Fruit fly (Drosophila melanogaster): ENCODE measurements around the gene CG14985.

Gene CG14985

dm6 chr3L:3983466-3983946 is 19.8 kb upstream of the CG14985 start, which contains the start of gene scrt (continued):
- TF ChIP-seq pan (optimal IDR thresholded peaks at IDR 0.05) (no peak), pan (GFP tag; optimal IDR thresholded peaks at IDR 0.05 in 1 of 2, IDR thresholded peaks at IDR 0.05 in 1 of 2) (peak in 1 of 2 experiments; percentile 41), pb (GFP tag; optimal IDR thresholded peaks at IDR 0.05) (no peak), Atf-2 (GFP tag; optimal IDR thresholded peaks at IDR 0.05) (no peak), Lpt (GFP tag; optimal IDR thresholded peaks at IDR 0.05) (no peak), CG6254 (GFP tag; optimal IDR thresholded peaks at IDR 0.05) (peak; percentile 3), fu2 (GFP tag; optimal IDR thresholded peaks at IDR 0.05) (no peak), Sox100B (GFP tag; optimal IDR thresholded peaks at IDR 0.05) (no peak), CG5245 (GFP tag; optimal IDR thresholded peaks at IDR 0.05) (no peak), Chrac-16 (GFP tag; optimal IDR thresholded peaks at IDR 0.05) (no peak), trem (tag; optimal IDR thresholded peaks at IDR 0.05) (no peak), en (GFP tag; optimal IDR thresholded peaks at IDR 0.05) (no peak), Vsx1 (GFP tag; optimal IDR thresholded peaks at IDR 0.05) (no peak), sima (GFP tag; optimal IDR thresholded peaks at IDR 0.05) (no peak), CG14014 (GFP tag; IDR thresholded peaks at IDR 0.05) (no peak), CG2129 (GFP tag; IDR thresholded peaks at IDR 0.05; ENCODE audit: partially characterized antibody) (no peak), Xbp1 (GFP tag; optimal IDR thresholded peaks at IDR 0.05) (peak; percentile 38), CG2889 (GFP tag; IDR thresholded peaks at IDR 0.05) (no peak), CG4282 (GFP tag; optimal IDR thresholded peaks at IDR 0.05) (no peak), B-H1 (GFP tag; IDR thresholded peaks at IDR 0.05) (no peak), CG8388 (GFP tag; optimal IDR thresholded peaks at IDR 0.05) (peak; percentile 3), zen (tag; optimal IDR thresholded peaks at IDR 0.05) (peak; percentile 95), CG2202 (tag; optimal IDR thresholded peaks at IDR 0.05) (peak; percentile 8), Dip2 (GFP tag; IDR thresholded peaks at IDR 0.05) (no peak), pita (GFP tag; optimal IDR thresholded peaks at IDR 0.05) (no peak), HLH3B (GFP tag; IDR thresholded peaks at IDR 0.05) (0 out of 2 replicates have a peak, but pooled peaks have one; percentile 35), CG4617 (GFP tag; optimal IDR thresholded peaks at IDR 0.05; ENCODE audit: borderline replicate concordance) (no peak), fd3F (GFP tag; optimal IDR thresholded peaks at IDR 0.05) (no peak), nerfin-1 (tag; optimal IDR thresholded peaks at IDR 0.05) (peak; percentile 59), Med (GFP tag) (peak; percentile 62), Bdp1 (GFP tag; optimal IDR thresholded peaks at IDR 0.05) (peak; percentile 21), wek (GFP tag; optimal IDR thresholded peaks at IDR 0.05) (no peak), CG12299 (tag; optimal IDR thresholded peaks at IDR 0.05) (no peak), CG30403 (GFP tag; optimal IDR thresholded peaks at IDR 0.05) (no peak), CG18476 (GFP tag; optimal IDR thresholded peaks at IDR 0.05) (no peak), NfI (GFP tag; optimal IDR thresholded peaks at IDR 0.05) (no peak), sqz (GFP tag; optimal IDR thresholded peaks at IDR 0.05) (no peak), ken (GFP tag; IDR thresholded peaks at IDR 0.05) (0 out of 3 replicates have a peak, but pooled peaks have one; percentile 59), ERR (GFP tag; optimal IDR thresholded peaks at IDR 0.05) (peak; percentile 30), Dad (GFP tag; optimal IDR thresholded peaks at IDR 0.05) (peak; percentile 39), CG15269 (tag; optimal IDR thresholded peaks at IDR 0.05) (no peak), Opbp (GFP tag; IDR thresholded peaks at IDR 0.05; ENCODE audit: partially characterized antibody) (0 out of 3 replicates have a peak, but pooled peaks have one; percentile 21), ind (GFP tag; optimal IDR thresholded peaks at IDR 0.05) (no peak), CG34422 (GFP tag; IDR thresholded peaks at IDR 0.05) (no peak), chm (GFP tag; IDR thresholded peaks at IDR 0.05) (no peak), cg (GFP tag; optimal IDR thresholded peaks at IDR 0.05) (no peak), tna (GFP tag; IDR thresholded peaks at IDR 0.05; ENCODE audit: partially characterized antibody) (no peak; the same call in 1 of the 2 replicates), CG31441 (GFP tag; IDR thresholded peaks at IDR 0.05) (0 out of 2 replicates have a peak, but pooled peaks have one; percentile 37), Dfd (GFP tag; optimal IDR thresholded peaks at IDR 0.05) (no peak), Scr (GFP tag; IDR thresholded peaks at IDR 0.05; ENCODE audit: partially characterized antibody) (peak; percentile 52), Jarid2 (GFP tag; optimal IDR thresholded peaks at IDR 0.05) (peak; percentile 44)

Measured in whole organism, embryonic.